Fruit fly (Drosophila melanogaster) whole organism, embryonic: ENCODE results near the gene Sap30.

ENCODE experiments used
- Awh ChIP-seq: fragments of 200-800 bp; sonication (Bioruptor generic); IDR thresholded peaks from 2 replicates; pipeline ENCODE4, ENCODE4 v1.3.6; 2022; ENCODE audit warnings: missing biosample characterization, missing genetic modification characterization
- Blimp-1 ChIP-seq: fragments of 200-800 bp; sonication (Bioruptor generic); optimal IDR thresholded peaks from 3 replicates; lab custom pipeline; 2018; ENCODE audit warnings: missing biosample characterization, missing genetic modification characterization, mild to moderate bottlenecking, moderate library complexity, missing genetic modification reagents
- C15 ChIP-seq: fragments of 200-800 bp; sonication (Bioruptor generic); IDR thresholded peaks from 3 replicates; pipeline ENCODE4 v1.3.6; 2022; ENCODE audit warnings: missing biosample characterization, missing genetic modification characterization
- CG10979 ChIP-seq: fragments of 200-800 bp; sonication (Bioruptor generic); optimal IDR thresholded peaks from 2 replicates; lab custom pipeline; 2018; ENCODE audit warnings: missing biosample characterization, mild to moderate bottlenecking, missing genetic modification characterization, moderate library complexity
- CG11696 ChIP-seq: fragments of 200-800 bp; sonication (Bioruptor generic); IDR thresholded peaks from 2 replicates; pipeline ENCODE4 v1.3.6; 2022; ENCODE audit warnings: missing biosample characterization, missing genetic modification characterization
- CG13287 ChIP-seq: fragments of 200-800 bp; sonication (Bioruptor generic); IDR thresholded peaks from 2 replicates; pipeline ENCODE4 v1.3.6; 2022; ENCODE audit warnings: missing biosample characterization, missing genetic modification characterization; ENCODE audit not compliant: partially characterized antibody
- CG13424 ChIP-seq: fragments of 200-800 bp; sonication (Bioruptor generic); optimal IDR thresholded peaks from 2 replicates; lab custom pipeline; 2019; ENCODE audit warnings: missing biosample characterization, mild to moderate bottlenecking, missing genetic modification characterization, moderate library complexity
- CG15269 ChIP-seq: fragments of 200-800 bp; sonication (Bioruptor generic); optimal IDR thresholded peaks from 2 replicates; lab custom pipeline; 2018; ENCODE audit warnings: missing biosample characterization, mild to moderate bottlenecking, missing genetic modification characterization, moderate library complexity
- CG15479 ChIP-seq: fragments of 200-800 bp; sonication (Bioruptor generic); optimal IDR thresholded peaks from 3 replicates; lab custom pipeline; 2019; ENCODE audit warnings: missing biosample characterization, mild to moderate bottlenecking, missing genetic modification characterization, moderate library complexity
- CG16779 ChIP-seq: fragments of 200-800 bp; sonication (Bioruptor generic); IDR thresholded peaks from 2 replicates; pipeline ENCODE4 v1.3.6; 2022; ENCODE audit warnings: missing biosample characterization, missing genetic modification characterization
- CG18262 ChIP-seq: fragments of 200-800 bp; optimal IDR thresholded peaks from 3 replicates; lab custom pipeline; 2019; ENCODE audit warnings: missing biosample characterization, mild to moderate bottlenecking, missing genetic modification characterization, moderate library complexity
- CG18476 ChIP-seq: fragments of 200-800 bp; sonication (Bioruptor generic); optimal IDR thresholded peaks from 2 replicates; lab custom pipeline; 2016; ENCODE audit warnings: missing biosample characterization, mild to moderate bottlenecking, missing genetic modification characterization
- CG30403 ChIP-seq: fragments of 200-800 bp; sonication (Bioruptor generic); optimal IDR thresholded peaks from 3 replicates; lab custom pipeline; 2016; ENCODE audit warnings: missing biosample characterization, missing genetic modification characterization
- CG7372 ChIP-seq: fragments of 200-800 bp; sonication (Bioruptor generic); IDR thresholded peaks from 2 replicates; pipeline ENCODE4 v1.3.6; 2022; ENCODE audit warnings: missing biosample characterization, missing genetic modification characterization
- Chrac-16 ChIP-seq: fragments of 200-800 bp; sonication (Bioruptor generic); optimal IDR thresholded peaks from 3 replicates; lab custom pipeline; 2016; ENCODE audit warnings: missing biosample characterization, missing genetic modification characterization
- CkIIα-i1 ChIP-seq: fragments of 200-800 bp; sonication (Bioruptor generic); IDR thresholded peaks from 2 replicates; pipeline ENCODE4 v1.3.6; 2022; ENCODE audit warnings: missing biosample characterization, missing genetic modification characterization
- Dbx ChIP-seq: fragments of 200-800 bp; sonication (Bioruptor generic); IDR thresholded peaks from 3 replicates; pipeline ENCODE4 v1.3.6; 2022; ENCODE audit warnings: missing biosample characterization, missing genetic modification characterization
- HHEX ChIP-seq: fragments of 200-800 bp; sonication (Bioruptor generic); optimal IDR thresholded peaks from 3 replicates; lab custom pipeline; 2017; ENCODE audit warnings: missing biosample characterization, mild to moderate bottlenecking, missing genetic modification characterization, missing genetic modification reagents
- HLH3B ChIP-seq: fragments of 200-800 bp; sonication (Bioruptor generic); IDR thresholded peaks from 2 replicates; pipeline ENCODE4 v1.3.6; 2022; ENCODE audit warnings: missing biosample characterization, missing genetic modification characterization
- Oli ChIP-seq: fragments of 200-800 bp; sonication (Bioruptor generic); optimal IDR thresholded peaks from 2 replicates; lab custom pipeline; 2018; ENCODE audit warnings: missing biosample characterization, mild to moderate bottlenecking, missing genetic modification characterization, moderate library complexity
- PHDP ChIP-seq: fragments of 200-800 bp; sonication (Bioruptor generic); optimal IDR thresholded peaks from 3 replicates; lab custom pipeline; 2018; ENCODE audit warnings: missing biosample characterization, mild to moderate bottlenecking, missing genetic modification characterization, moderate library complexity
- Ptx1 ChIP-seq: fragments of 200-800 bp; sonication (Bioruptor generic); IDR thresholded peaks from 2 replicates; pipeline ENCODE4 v1.3.6; 2022; ENCODE audit warnings: missing biosample characterization, missing genetic modification characterization
- Sox100B ChIP-seq: fragments of 200-800 bp; sonication (Bioruptor generic); optimal IDR thresholded peaks from 3 replicates; lab custom pipeline; 2018; ENCODE audit warnings: missing biosample characterization, mild to moderate bottlenecking, missing genetic modification characterization
- Xrp1 ChIP-seq: fragments of 200-800 bp; sonication (Bioruptor generic); IDR thresholded peaks from 2 replicates; pipeline ENCODE4 v1.3.6; 2022; ENCODE audit warnings: missing biosample characterization, missing genetic modification characterization
- amos ChIP-seq: fragments of 200-800 bp; sonication (Bioruptor generic); IDR thresholded peaks from 2 replicates; pipeline ENCODE4 v1.3.6; 2022; ENCODE audit warnings: missing biosample characterization, missing genetic modification characterization; ENCODE audit not compliant: partially characterized antibody
- cato ChIP-seq: fragments of 200-800 bp; sonication (Bioruptor generic); optimal IDR thresholded peaks from 2 replicates; lab custom pipeline; 2016; ENCODE audit warnings: missing biosample characterization, missing genetic modification characterization, borderline replicate concordance
- caup ChIP-seq: fragments of 200-800 bp; sonication (Bioruptor generic); optimal IDR thresholded peaks from 3 replicates; lab custom pipeline; 2017; ENCODE audit warnings: missing biosample characterization, mild to moderate bottlenecking, missing genetic modification characterization, moderate library complexity; ENCODE audit not compliant: severe bottlenecking
- croc ChIP-seq: fragments of 200-800 bp; sonication (Bioruptor generic); conservative IDR thresholded peaks from 3 replicates; pipeline ENCODE4 v1.3.6; 2022; ENCODE audit warnings: missing biosample characterization, missing genetic modification characterization
- disco-r ChIP-seq: fragments of 200-800 bp; sonication (Bioruptor generic); optimal IDR thresholded peaks from 2 replicates; lab custom pipeline; 2016; ENCODE audit warnings: missing biosample characterization, missing genetic modification characterization
- dmrt99B ChIP-seq: fragments of 200-800 bp; sonication (Bioruptor generic); optimal IDR thresholded peaks from 2 replicates; lab custom pipeline; 2018; ENCODE audit warnings: missing biosample characterization, mild to moderate bottlenecking, missing genetic modification characterization, moderate library complexity
- dpn ChIP-seq, 2 experiments: fragments of 200-800 bp; sonication (Bioruptor generic); optimal IDR thresholded peaks; 3 replicates each; lab custom pipeline; 2016; ENCODE audit warnings: missing biosample characterization in 2 of 2, missing genetic modification characterization in 2 of 2
- eve ChIP-seq, 2 experiments: fragments of >200 bp; optimal IDR thresholded peaks; 2 replicates each; lab custom pipeline; 2017; ENCODE audit warnings: missing biosample characterization in 2 of 2, missing genetic modification characterization in 2 of 2
- fd102C ChIP-seq: fragments of 200-800 bp; sonication (Bioruptor generic); optimal IDR thresholded peaks from 2 replicates; lab custom pipeline; 2018; ENCODE audit warnings: missing biosample characterization, mild to moderate bottlenecking, missing genetic modification characterization, moderate library complexity
- gcm2 ChIP-seq: fragments of 200-800 bp; sonication (Bioruptor generic); optimal IDR thresholded peaks from 2 replicates; lab custom pipeline; 2016; ENCODE audit warnings: missing biosample characterization, missing genetic modification characterization
- gem ChIP-seq: fragments of 200-800 bp; sonication (Bioruptor generic); optimal IDR thresholded peaks from 2 replicates; lab custom pipeline; 2019; ENCODE audit warnings: missing biosample characterization, mild to moderate bottlenecking, missing genetic modification characterization, moderate library complexity
- grau ChIP-seq: fragments of 200-800 bp; optimal IDR thresholded peaks from 3 replicates; lab custom pipeline; 2019; ENCODE audit warnings: missing biosample characterization, mild to moderate bottlenecking, missing genetic modification characterization, moderate library complexity
- lmd ChIP-seq: fragments of 200-800 bp; sonication (Bioruptor generic); IDR thresholded peaks from 2 replicates; pipeline ENCODE4 v1.3.6; 2022; ENCODE audit warnings: missing biosample characterization, missing genetic modification characterization
- nerfin-1 ChIP-seq: fragments of 200-800 bp; sonication (Bioruptor generic); optimal IDR thresholded peaks from 3 replicates; lab custom pipeline; 2019; ENCODE audit warnings: missing biosample characterization, mild to moderate bottlenecking, missing genetic modification characterization, moderate library complexity
- pan ChIP-seq, 4 experiments: fragments of >200 bp in 3 of 4; fragments of 200-800 bp in 1 of 4; sonication (Bioruptor generic) in 1 of 4; optimal IDR thresholded peaks in 3 of 4; IDR thresholded peaks in 1 of 4; 2 replicates each; pipeline versions ENCODE4 v1.3.6 to Lab custom; 2017 to 2022; ENCODE audit warnings: missing biosample characterization in 2 of 4, missing genetic modification characterization in 2 of 4, mixed read lengths in 1 of 4
- phol ChIP-seq: fragments of 200-800 bp; sonication (Bioruptor generic); optimal IDR thresholded peaks from 3 replicates; lab custom pipeline; 2018; ENCODE audit warnings: missing biosample characterization, mild to moderate bottlenecking, missing genetic modification characterization, moderate library complexity
- ranshi ChIP-seq: fragments of 200-800 bp; sonication (Bioruptor generic); IDR thresholded peaks from 2 replicates; pipeline ENCODE4 v1.3.6; 2022; ENCODE audit warnings: missing biosample characterization, missing genetic modification characterization
- sc ChIP-seq, 3 experiments: fragments of >200 bp in 2 of 3; fragments of 200-800 bp in 1 of 3; sonication (Bioruptor generic) in 1 of 3; optimal IDR thresholded peaks; 2 replicates in 2 of 3; 3 replicates in 1 of 3; lab custom pipeline; 2017; ENCODE audit warnings: mild to moderate bottlenecking in 1 of 3, missing biosample characterization in 1 of 3, missing genetic modification characterization in 1 of 3, missing genetic modification reagents in 1 of 3
- seq ChIP-seq: fragments of 200-800 bp; sonication (Bioruptor generic); IDR thresholded peaks from 2 replicates; pipeline ENCODE4 v1.3.6; 2022; ENCODE audit warnings: missing biosample characterization, missing genetic modification characterization
- slou ChIP-seq: fragments of 200-800 bp; sonication (Bioruptor generic); optimal IDR thresholded peaks from 3 replicates; lab custom pipeline; 2016; ENCODE audit warnings: missing biosample characterization, missing genetic modification characterization
- tgo ChIP-seq: fragments of 200-800 bp; sonication (Bioruptor generic); IDR thresholded peaks from 3 replicates; pipeline ENCODE4 v1.3.6; 2022; ENCODE audit warnings: missing biosample characterization, missing genetic modification characterization
- twi ChIP-seq: fragments of 200-800 bp; optimal IDR thresholded peaks from 2 replicates; lab custom pipeline; 2019; ENCODE audit warnings: missing biosample characterization, mild to moderate bottlenecking, missing genetic modification characterization, moderate library complexity
- unc-4 ChIP-seq: fragments of 200-800 bp; sonication (Bioruptor generic); IDR thresholded peaks from 2 replicates; pipeline ENCODE4 v1.3.6; 2022; ENCODE audit warnings: missing biosample characterization, missing genetic modification characterization; ENCODE audit not compliant: partially characterized antibody
- vvl ChIP-seq: fragments of 200-800 bp; sonication (Bioruptor generic); IDR thresholded peaks from 2 replicates; pipeline ENCODE4 v1.3.6; 2022; ENCODE audit warnings: missing biosample characterization, missing genetic modification characterization
- zfh1 ChIP-seq: fragments of 200-800 bp; sonication (Bioruptor generic); IDR thresholded peaks from 3 replicates; pipeline ENCODE4 v1.3.6; 2022; ENCODE audit warnings: missing biosample characterization, missing genetic modification characterization

Sap30 gene

DNA sequence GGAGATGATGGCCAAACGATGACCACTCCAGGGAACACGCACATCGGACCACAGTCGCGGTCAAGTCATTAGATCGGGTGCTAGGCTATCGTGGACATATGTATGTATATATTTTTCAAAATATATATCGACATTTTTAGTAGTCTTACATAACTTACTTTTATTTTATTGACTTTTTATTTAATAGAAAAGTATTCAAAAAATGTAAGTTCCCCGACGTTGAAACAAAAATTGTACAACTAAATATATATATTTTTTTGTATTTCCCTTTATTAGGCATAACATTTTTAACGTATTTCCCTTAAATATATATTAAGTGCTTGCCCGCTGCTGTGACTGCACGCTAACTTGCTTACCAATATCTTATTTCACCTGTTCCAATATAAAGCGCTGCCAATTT lies 28.1 kb downstream of the Sap30 start (continued):
- TF ChIP-seq Sox100B (GFP tag; lab: Kevin White, UChicago) = peak; percentile 59
- TF ChIP-seq disco-r (GFP tag; lab: Kevin White, UChicago) = no peak
- TF ChIP-seq grau = peak; percentile 13
- TF ChIP-seq tgo (GFP tag; lab: Robert Waterston, UW) = peak; percentile 31; the same call in 1 of the 3 replicates
- TF ChIP-seq ranshi (GFP tag; lab: Robert Waterston, UW) = peak; percentile 28; the same call in 1 of the 2 replicates
- no peak for TF ChIP-seq C15 (GFP tag; lab: Robert Waterston, UW)
- TF ChIP-seq seq (GFP tag; lab: Robert Waterston, UW) = peak; percentile 39; the same call in 1 of the 2 replicates
- peak; percentile 39 for TF ChIP-seq phol (tag; lab: Kevin White, UChicago)
- TF ChIP-seq Chrac-16 (GFP tag; lab: Kevin White, UChicago) = no peak
- no peak for TF ChIP-seq CG15479 (GFP tag; lab: Kevin White, UChicago)
- TF ChIP-seq nerfin-1 = no peak
- TF ChIP-seq CG15269 (tag; lab: Kevin White, UChicago) = peak; percentile 9
- no peak for TF ChIP-seq CG18476 (GFP tag; lab: Kevin White, UChicago)
- TF ChIP-seq slou = no peak
- no peak for TF ChIP-seq amos (GFP tag; lab: Robert Waterston, UW)
- peak in 1 of 2 experiments; percentile 18 for TF ChIP-seq eve (GFP tag; optimal IDR thresholded peaks at IDR 0.05; lab: Kevin White, UChicago)
- TF ChIP-seq vvl = 0 out of 2 replicates have a peak, but pooled peaks have one; percentile 48
- TF ChIP-seq CkIIα-i1 (GFP tag; lab: Robert Waterston, UW) = no peak
- TF ChIP-seq CG10979 (tag; lab: Kevin White, UChicago) = peak; percentile 22
- 0 out of 3 replicates have a peak, but pooled peaks have one; percentile 13 for TF ChIP-seq zfh1 (GFP tag; lab: Robert Waterston, UW)
- TF ChIP-seq Ptx1 (GFP tag; lab: Robert Waterston, UW) = peak; percentile 37
- TF ChIP-seq Oli (tag; lab: Kevin White, UChicago) = peak; percentile 20
- TF ChIP-seq lmd (GFP tag; lab: Robert Waterston, UW) = 0 out of 2 replicates have a peak, but pooled peaks have one; percentile 11
- no peak for TF ChIP-seq sc (optimal IDR thresholded peaks at IDR 0.05; lab: Kevin White, UChicago)
- no peak for TF ChIP-seq sc (GFP tag; optimal IDR thresholded peaks at IDR 0.05; lab: Kevin White, UChicago)
- TF ChIP-seq fd102C (GFP tag; lab: Kevin White, UChicago) = no peak
- TF ChIP-seq gem = peak; percentile 36
- TF ChIP-seq CG13287 (GFP tag; lab: Robert Waterston, UW) = no peak
- TF ChIP-seq pan (optimal IDR thresholded peaks at IDR 0.05; lab: Kevin White, UChicago) = no peak
- TF ChIP-seq pan (GFP tag; optimal IDR thresholded peaks at IDR 0.05 in 1 of 2, IDR thresholded peaks at IDR 0.05 in 1 of 2) = peak in 1 of 2 experiments; percentile 49
- TF ChIP-seq croc (GFP tag; lab: Robert Waterston, UW) = peak; percentile 26; the same call in 1 of the 3 replicates
- TF ChIP-seq HHEX (GFP tag; lab: Kevin White, UChicago) = no peak
- no peak for TF ChIP-seq twi (tag; lab: Kevin White, UChicago)
- peak; percentile 21 for TF ChIP-seq Blimp-1
- TF ChIP-seq CG13424 (tag; lab: Kevin White, UChicago) = peak; percentile 15
- no peak for TF ChIP-seq gcm2 (GFP tag; lab: Kevin White, UChicago)
- no peak for TF ChIP-seq unc-4 (GFP tag; lab: Robert Waterston, UW)
- TF ChIP-seq CG7372 (GFP tag; lab: Robert Waterston, UW) = no peak
- no peak for TF ChIP-seq cato (GFP tag; lab: Kevin White, UChicago)
- TF ChIP-seq dmrt99B (tag; lab: Kevin White, UChicago) = peak; percentile 55
- no peak for TF ChIP-seq caup (GFP tag; lab: Kevin White, UChicago)
- TF ChIP-seq CG16779 = no peak
- no peak for TF ChIP-seq PHDP (tag; lab: Kevin White, UChicago)
- no peak for TF ChIP-seq dpn (GFP tag; optimal IDR thresholded peaks at IDR 0.05; lab: Kevin White, UChicago)
- TF ChIP-seq CG18262 = peak; percentile 39
- no peak for TF ChIP-seq Dbx (GFP tag; lab: Robert Waterston, UW)
- 0 out of 2 replicates have a peak, but pooled peaks have one; percentile 28 for TF ChIP-seq HLH3B (GFP tag; lab: Robert Waterston, UW)
- TF ChIP-seq Xrp1 (GFP tag; lab: Robert Waterston, UW) = peak; percentile 9; the same call in 1 of the 2 replicates
- no peak for TF ChIP-seq Awh
- TF ChIP-seq CG11696 (GFP tag; lab: Robert Waterston, UW) = peak; percentile 60
- peak; percentile 11 for TF ChIP-seq CG30403 (GFP tag; lab: Kevin White, UChicago)
